Fruit fly (Drosophila melanogaster) whole organism, wandering third instar larva: ENCODE data around the gene Neurl4.

ENCODE experiments used
- GATAd ChIP-seq: sonication (Bioruptor generic); optimal IDR thresholded peaks from 2 replicates; lab custom pipeline; 2016; ENCODE audit warnings: missing biosample characterization, missing genetic modification characterization
- HLH106 ChIP-seq: fragments of 200-800 bp; optimal IDR thresholded peaks from 3 replicates; lab custom pipeline; 2019; ENCODE audit warnings: missing biosample characterization, mild to moderate bottlenecking, missing genetic modification characterization, moderate library complexity
- Hr78 ChIP-seq: fragments of >200 bp; optimal IDR thresholded peaks from 2 replicates; lab custom pipeline; 2017; ENCODE audit warnings: missing biosample characterization, missing genetic modification characterization
- Hr83 ChIP-seq: fragments of 200-300 bp; sonication (Bioruptor generic); optimal IDR thresholded peaks from 2 replicates; lab custom pipeline; 2016; ENCODE audit warnings: missing biosample characterization, mild to moderate bottlenecking, missing genetic modification characterization, moderate library complexity; ENCODE audit not compliant: poor library complexity, severe bottlenecking
- Myc ChIP-seq: fragments of >200 bp; optimal IDR thresholded peaks from 2 replicates; lab custom pipeline; 2017
- dl ChIP-seq, 2 experiments: fragments of 175-275, 200-275 bp in 1 of 2; fragments of 200-275 bp in 1 of 2; sonication (Bioruptor generic); optimal IDR thresholded peaks; lab custom pipeline; 2018; ENCODE audit warnings: mild to moderate bottlenecking in 2 of 2, missing biosample characterization in 2 of 2, missing genetic modification characterization in 2 of 2, moderate library complexity in 2 of 2; ENCODE audit not compliant: partially characterized antibody in 2 of 2, insufficient read depth in 1 of 2
- dmrt93B ChIP-seq: fragments of 200-800 bp; sonication (Bioruptor generic); optimal IDR thresholded peaks from 2 replicates; lab custom pipeline; 2018; ENCODE audit warnings: missing biosample characterization, mild to moderate bottlenecking, missing genetic modification characterization
- fru ChIP-seq: fragments of 200-800 bp; sonication (Bioruptor generic); optimal IDR thresholded peaks from 3 replicates; lab custom pipeline; 2016; ENCODE audit warnings: missing biosample characterization, mild to moderate bottlenecking, missing genetic modification characterization
- h ChIP-seq: fragments of 200-800 bp; sonication (Bioruptor generic); optimal IDR thresholded peaks from 3 replicates; lab custom pipeline; 2016; ENCODE audit warnings: missing biosample characterization, mild to moderate bottlenecking, missing genetic modification characterization
- lola ChIP-seq: fragments of >200 bp; optimal IDR thresholded peaks from 2 replicates; lab custom pipeline; 2017; ENCODE audit warnings: missing biosample characterization, missing genetic modification characterization
- pan ChIP-seq: fragments of >200 bp; optimal IDR thresholded peaks from 2 replicates; lab custom pipeline; 2017
- sv ChIP-seq: fragments of 200-800 bp; sonication (Bioruptor generic); optimal IDR thresholded peaks from 3 replicates; lab custom pipeline; 2016; ENCODE audit warnings: missing biosample characterization, missing genetic modification characterization
- tai ChIP-seq: sonication (Bioruptor generic); optimal IDR thresholded peaks from 2 replicates; lab custom pipeline; 2016; ENCODE audit warnings: missing biosample characterization, missing genetic modification characterization

- TF ChIP-seq dmrt93B (GFP tag; lab: Kevin White, UChicago): no peak
- TF ChIP-seq h: no peak
- no peak for TF ChIP-seq tai (GFP tag; lab: Kevin White, UChicago)
- no peak for TF ChIP-seq sv (GFP tag; lab: Kevin White, UChicago)
- TF ChIP-seq pan (lab: Kevin White, UChicago): no peak
- no peak for TF ChIP-seq Hr78
- no peak for TF ChIP-seq HLH106 (tag; lab: Kevin White, UChicago)
- no peak for TF ChIP-seq dl (GFP tag; optimal IDR thresholded peaks at IDR 0.05; lab: Kevin White, UChicago; ENCODE audit: insufficient read depth in 1 of 2, partially characterized antibody in 2 of 2)
- TF ChIP-seq fru: no peak
- no peak for TF ChIP-seq Hr83 (GFP tag; lab: Kevin White, UChicago)
- TF ChIP-seq GATAd: no peak
- TF ChIP-seq Myc (lab: Kevin White, UChicago): no peak
- TF ChIP-seq lola (GFP tag; lab: Kevin White, UChicago): no peak
These were observed 50.5 kb downstream of the Neurl4 start, which contains the start of gene CG17359 for dm6 chr3L:13999204-13999603.
